Worm (Caenorhabditis elegans) whole organism, L2 larva: ENCODE data around the gene C47A4.3.

ENCODE experiments used
- C34F6.9 ChIP-seq: fragments of 150-350 bp; optimal IDR thresholded peaks from 2 replicates; lab custom pipeline; 2014; ENCODE audit warnings: missing biosample characterization, missing genetic modification characterization
- F13H6.1 ChIP-seq: sonication (generic microtip); optimal IDR thresholded peaks from 2 replicates; lab custom pipeline; 2016; ENCODE audit warnings: missing genetic modification characterization, missing compliant biosample characterization
- R02D3.7 ChIP-seq: fragments of 150-350 bp; optimal IDR thresholded peaks from 2 replicates; lab custom pipeline; 2014; ENCODE audit warnings: missing biosample characterization, missing genetic modification characterization
- Y55F3AM.14 ChIP-seq: fragments of 200-800 bp; sonication (Bioruptor generic); optimal IDR thresholded peaks from 2 replicates; lab custom pipeline; 2018; ENCODE audit warnings: mild to moderate bottlenecking, missing genetic modification characterization, missing compliant biosample characterization
- ZK546.5 ChIP-seq: sonication (generic microtip); optimal IDR thresholded peaks from 2 replicates; lab custom pipeline; 2017; ENCODE audit warnings: missing biosample characterization, missing genetic modification characterization
- alr-1 ChIP-seq: fragments of 150-350 bp; optimal IDR thresholded peaks from 2 replicates; lab custom pipeline; 2014; ENCODE audit warnings: missing biosample characterization, missing genetic modification characterization
- aly-2 ChIP-seq: fragments of 150-350 bp; optimal IDR thresholded peaks from 2 replicates; lab custom pipeline; 2014; ENCODE audit warnings: missing biosample characterization, missing genetic modification characterization
- ama-1 ChIP-seq: fragments of 150-350 bp; optimal IDR thresholded peaks from 2 replicates; lab custom pipeline; 2018; ENCODE audit warnings: inconsistent platforms
- blmp-1 ChIP-seq: sonication (generic microtip); optimal IDR thresholded peaks from 2 replicates; lab custom pipeline; 2017; ENCODE audit warnings: missing genetic modification characterization, mild to moderate bottlenecking, missing compliant biosample characterization, antibody characterized with exemption, moderate library complexity; ENCODE audit not compliant: insufficient read depth
- ceh-16 ChIP-seq: fragments of 150-350 bp; optimal IDR thresholded peaks from 2 replicates; lab custom pipeline; 2014; ENCODE audit warnings: missing biosample characterization, missing genetic modification characterization
- ceh-82 ChIP-seq: fragments of 150-350 bp; optimal IDR thresholded peaks from 2 replicates; lab custom pipeline; 2014; ENCODE audit warnings: missing biosample characterization, missing genetic modification characterization
- crh-2 ChIP-seq: sonication (generic microtip); optimal IDR thresholded peaks from 2 replicates; lab custom pipeline; 2017; ENCODE audit warnings: missing biosample characterization, missing genetic modification characterization
- dmd-4 ChIP-seq: sonication (generic microtip); optimal IDR thresholded peaks from 2 replicates; lab custom pipeline; 2017; ENCODE audit warnings: missing biosample characterization, missing genetic modification characterization
- egl-27 ChIP-seq: sonication (generic microtip); optimal IDR thresholded peaks from 3 replicates; lab custom pipeline; 2017; ENCODE audit warnings: missing biosample characterization, missing genetic modification reagents, missing genetic modification characterization
- elt-1 ChIP-seq: fragments of 150-350 bp; optimal IDR thresholded peaks from 2 replicates; lab custom pipeline; 2014; ENCODE audit warnings: missing biosample characterization, missing genetic modification characterization
- elt-3 ChIP-seq: sonication (generic microtip); optimal IDR thresholded peaks from 2 replicates; lab custom pipeline; 2017; ENCODE audit warnings: missing biosample characterization, missing genetic modification characterization
- fos-1 ChIP-seq: fragments of 150-350 bp; optimal IDR thresholded peaks from 2 replicates; lab custom pipeline; 2014; ENCODE audit warnings: missing biosample characterization, missing genetic modification characterization
- gmeb-1 ChIP-seq: fragments of 150-350 bp; optimal IDR thresholded peaks from 2 replicates; lab custom pipeline; 2014; ENCODE audit warnings: missing biosample characterization, missing genetic modification characterization
- lin-11 ChIP-seq: fragments of 150-350 bp; sonication (generic microtip); optimal IDR thresholded peaks from 2 replicates; lab custom pipeline; 2014; ENCODE audit warnings: missing biosample characterization, missing genetic modification characterization, inconsistent platforms, mixed read lengths
- lin-13 ChIP-seq: fragments of 150-350 bp; optimal IDR thresholded peaks from 2 replicates; lab custom pipeline; 2014; ENCODE audit warnings: missing biosample characterization, missing genetic modification reagents, missing genetic modification characterization
- lin-39 ChIP-seq: fragments of 150-350 bp; optimal IDR thresholded peaks from 2 replicates; lab custom pipeline; 2014; ENCODE audit warnings: missing biosample characterization, missing genetic modification reagents, missing genetic modification characterization
- lsy-2 ChIP-seq, 2 experiments: fragments of 150-350 bp in 1 of 2; sonication (generic microtip) in 1 of 2; optimal IDR thresholded peaks; 2 replicates each; lab custom pipeline; 2014 to 2017; ENCODE audit warnings: missing biosample characterization in 2 of 2, missing genetic modification characterization in 2 of 2
- mab-5 ChIP-seq: fragments of 150-350 bp; optimal IDR thresholded peaks from 2 replicates; lab custom pipeline; 2014; ENCODE audit warnings: missing biosample characterization, missing genetic modification characterization
- mbf-1 ChIP-seq: sonication (generic microtip); optimal IDR thresholded peaks from 2 replicates; lab custom pipeline; 2017; ENCODE audit warnings: missing biosample characterization, missing genetic modification characterization
- mdl-1 ChIP-seq, 2 experiments: fragments of 150-350 bp in 1 of 2; sonication (generic microtip) in 1 of 2; optimal IDR thresholded peaks; 2 replicates each; lab custom pipeline; 2017; ENCODE audit warnings: missing biosample characterization in 2 of 2, missing genetic modification characterization in 2 of 2
- nhr-10 ChIP-seq: sonication (generic microtip); optimal IDR thresholded peaks from 2 replicates; lab custom pipeline; 2017; ENCODE audit warnings: missing biosample characterization, missing genetic modification characterization
- nhr-11 ChIP-seq: fragments of 150-350 bp; optimal IDR thresholded peaks from 2 replicates; lab custom pipeline; 2014; ENCODE audit warnings: missing biosample characterization, missing genetic modification characterization
- nhr-12 ChIP-seq: fragments of 150-350 bp; optimal IDR thresholded peaks from 2 replicates; lab custom pipeline; 2014; ENCODE audit warnings: missing biosample characterization, missing genetic modification characterization
- nhr-129 ChIP-seq: fragments of 150-350 bp; optimal IDR thresholded peaks from 2 replicates; lab custom pipeline; 2014; ENCODE audit warnings: missing biosample characterization, missing genetic modification characterization
- nhr-21 ChIP-seq: fragments of 150-350 bp; optimal IDR thresholded peaks from 2 replicates; lab custom pipeline; 2014; ENCODE audit warnings: missing biosample characterization, missing genetic modification characterization
- nhr-23 ChIP-seq: fragments of 150-350 bp; optimal IDR thresholded peaks from 2 replicates; lab custom pipeline; 2014; ENCODE audit warnings: missing biosample characterization, missing genetic modification reagents, missing genetic modification characterization
- nhr-237 ChIP-seq: fragments of 150-350 bp; optimal IDR thresholded peaks from 2 replicates; lab custom pipeline; 2014; ENCODE audit warnings: missing biosample characterization, missing genetic modification characterization
- nhr-25 ChIP-seq: fragments of 150-350 bp; sonication (generic microtip); optimal IDR thresholded peaks from 3 replicates; lab custom pipeline; 2014; ENCODE audit warnings: missing biosample characterization, missing genetic modification characterization
- nhr-6 ChIP-seq: fragments of 150-350 bp; optimal IDR thresholded peaks from 2 replicates; lab custom pipeline; 2014; ENCODE audit warnings: missing biosample characterization, missing genetic modification characterization
- nhr-77 ChIP-seq: fragments of 150-350 bp; optimal IDR thresholded peaks from 2 replicates; lab custom pipeline; 2014; ENCODE audit warnings: missing biosample characterization, missing genetic modification characterization
- peb-1 ChIP-seq: fragments of 150-350 bp; optimal IDR thresholded peaks from 2 replicates; lab custom pipeline; 2014; ENCODE audit warnings: missing biosample characterization, missing genetic modification characterization
- sem-4 ChIP-seq: fragments of 150-350 bp; optimal IDR thresholded peaks from 2 replicates; lab custom pipeline; 2014; ENCODE audit warnings: missing biosample characterization, missing genetic modification reagents, missing genetic modification characterization
- skn-1 ChIP-seq: sonication (generic microtip); optimal IDR thresholded peaks from 2 replicates; lab custom pipeline; 2017; ENCODE audit warnings: missing biosample characterization, missing genetic modification characterization
- sma-3 ChIP-seq: sonication (generic microtip); optimal IDR thresholded peaks from 2 replicates; lab custom pipeline; 2016; ENCODE audit warnings: missing genetic modification reagents, missing genetic modification characterization, missing compliant biosample characterization
- sma-9 ChIP-seq, 2 experiments: fragments of 150-350 bp in 1 of 2; sonication (generic microtip) in 1 of 2; optimal IDR thresholded peaks; 2 replicates each; lab custom pipeline; 2014 to 2016; ENCODE audit warnings: missing genetic modification characterization in 2 of 2, mild to moderate bottlenecking in 1 of 2, missing biosample characterization in 1 of 2, missing compliant biosample characterization in 1 of 2, missing genetic modification reagents in 1 of 2, moderate library complexity in 1 of 2
- snpc-4 ChIP-seq: fragments of 150-350 bp; optimal IDR thresholded peaks from 2 replicates; lab custom pipeline; 2014; ENCODE audit warnings: missing biosample characterization, missing genetic modification characterization
- unc-39 ChIP-seq: fragments of 150-350 bp; optimal IDR thresholded peaks from 2 replicates; lab custom pipeline; 2014; ENCODE audit warnings: missing biosample characterization, missing genetic modification characterization
- unc-55 ChIP-seq: fragments of 150-350 bp; sonication (generic microtip); optimal IDR thresholded peaks from 3 replicates; lab custom pipeline; 2014; ENCODE audit warnings: missing biosample characterization, missing genetic modification reagents, missing genetic modification characterization
- unc-62 ChIP-seq: fragments of 150-350 bp; optimal IDR thresholded peaks from 2 replicates; lab custom pipeline; 2014; ENCODE audit warnings: missing biosample characterization, missing genetic modification reagents, missing genetic modification characterization
- zag-1 ChIP-seq: fragments of 150-350 bp; optimal IDR thresholded peaks from 2 replicates; lab custom pipeline; 2014; ENCODE audit warnings: missing biosample characterization, missing genetic modification characterization
- ztf-1 ChIP-seq: fragments of 200-800 bp; sonication (Bioruptor generic); conservative IDR thresholded peaks from 2 replicates; pipeline ENCODE4 v1.3.6; 2022; ENCODE audit warnings: missing genetic modification characterization, missing compliant biosample characterization
- ztf-11 ChIP-seq: sonication (generic microtip); optimal IDR thresholded peaks from 2 replicates; lab custom pipeline; 2017; ENCODE audit warnings: missing biosample characterization, missing genetic modification characterization
- ztf-4 ChIP-seq: fragments of 150-350 bp; optimal IDR thresholded peaks from 2 replicates; lab custom pipeline; 2014; ENCODE audit warnings: missing biosample characterization, missing genetic modification characterization

C47A4.3 gene

ce11 chrIV:13782319-13782718, 40.2 kb upstream of the C47A4.3 start:
- TF ChIP-seq sma-9 (GFP tag; optimal IDR thresholded peaks at IDR 0.05; lab: Kevin White, UChicago): no peak
- TF ChIP-seq sma-9 (tag; optimal IDR thresholded peaks at IDR 0.05; lab: Kevin White, UChicago): no peak
- TF ChIP-seq nhr-21 (tag; lab: Kevin White, UChicago): no peak
- no peak for TF ChIP-seq ceh-16 (tag; lab: Kevin White, UChicago)
- TF ChIP-seq mbf-1 (tag; lab: Kevin White, UChicago): no peak
- no peak for TF ChIP-seq sem-4 (tag; lab: Kevin White, UChicago)
- no peak for TF ChIP-seq lin-13
- no peak for TF ChIP-seq lin-39 (tag; lab: Kevin White, UChicago)
- no peak for TF ChIP-seq ama-1 (lab: Kevin White, UChicago)
- TF ChIP-seq skn-1 (tag; lab: Kevin White, UChicago): no peak

- TF ChIP-seq alr-1 (tag; lab: Kevin White, UChicago): no peak
- peak; percentile 9 for TF ChIP-seq ama-1 (lab: Kevin White, UChicago)
Observed at ce11 chrIV:13778710-13779109, 36.6 kb upstream of the C47A4.3 start, which contains the start of gene gly-10. Gene gly-10, plus strand, starts transcription at chrIV:13779096.

ce11 chrIV:13777480-13777879, 35.3 kb upstream of the C47A4.3 start, which contains the start of gene rpl-18:
Gene rpl-18, plus strand, starts transcription at chrIV:13777865.
- peak; percentile 73 for TF ChIP-seq gmeb-1 (tag; lab: Kevin White, UChicago)
- no peak for TF ChIP-seq ztf-1 (GFP tag; lab: Robert Waterston, UW)
- peak; percentile 36 for TF ChIP-seq nhr-21 (tag; lab: Kevin White, UChicago)
- TF ChIP-seq alr-1 (tag; lab: Kevin White, UChicago): no peak
- TF ChIP-seq crh-2 (tag; lab: Kevin White, UChicago): peak; percentile 55
- TF ChIP-seq ama-1 (lab: Kevin White, UChicago): peak; percentile 17
- no peak for TF ChIP-seq skn-1 (tag; lab: Kevin White, UChicago)
- no peak for TF ChIP-seq lin-39 (tag; lab: Kevin White, UChicago)
- peak; percentile 60 for TF ChIP-seq lin-11 (tag; lab: Kevin White, UChicago)
- TF ChIP-seq nhr-12 (tag; lab: Kevin White, UChicago): no peak
- TF ChIP-seq C34F6.9 (tag; lab: Kevin White, UChicago): peak; percentile 84
- no peak for TF ChIP-seq peb-1 (tag; lab: Kevin White, UChicago)
- no peak for TF ChIP-seq egl-27 (tag; lab: Kevin White, UChicago)
- TF ChIP-seq R02D3.7 (tag; lab: Kevin White, UChicago): no peak
- no peak for TF ChIP-seq unc-62 (GFP tag; lab: Kevin White, UChicago)
- peak; percentile 71 for TF ChIP-seq snpc-4 (tag; lab: Kevin White, UChicago)
- no peak for TF ChIP-seq nhr-10 (tag; lab: Kevin White, UChicago)
- peak; percentile 56 for TF ChIP-seq ztf-4 (tag; lab: Kevin White, UChicago)
- no peak for TF ChIP-seq ceh-16 (tag; lab: Kevin White, UChicago)
- TF ChIP-seq sma-9 (GFP tag; optimal IDR thresholded peaks at IDR 0.05; lab: Kevin White, UChicago): no peak
- TF ChIP-seq sma-9 (tag; optimal IDR thresholded peaks at IDR 0.05; lab: Kevin White, UChicago): no peak
- TF ChIP-seq unc-39 (tag; lab: Kevin White, UChicago): no peak
- TF ChIP-seq F13H6.1 (tag; lab: Kevin White, UChicago): peak; percentile 40
- peak; percentile 71 for TF ChIP-seq sma-3 (GFP tag; lab: Kevin White, UChicago)
- TF ChIP-seq ceh-82 (tag; lab: Kevin White, UChicago): no peak
- no peak for TF ChIP-seq zag-1
- TF ChIP-seq nhr-129 (tag; lab: Kevin White, UChicago): peak; percentile 91
- no peak for TF ChIP-seq nhr-23 (tag; lab: Kevin White, UChicago)
- no peak for TF ChIP-seq aly-2 (tag; lab: Kevin White, UChicago)
- TF ChIP-seq elt-3 (tag; lab: Kevin White, UChicago): no peak
- peak; percentile 90 for TF ChIP-seq unc-55
- no peak for TF ChIP-seq dmd-4 (tag; lab: Kevin White, UChicago)
- TF ChIP-seq Y55F3AM.14 (GFP tag; lab: Kevin White, UChicago): no peak
- TF ChIP-seq blmp-1: no peak
- TF ChIP-seq mbf-1 (tag; lab: Kevin White, UChicago): no peak
- no peak for TF ChIP-seq mdl-1 (tag; optimal IDR thresholded peaks at IDR 0.05; lab: Kevin White, UChicago)
- no peak for TF ChIP-seq nhr-77 (tag; lab: Kevin White, UChicago)
- no peak for TF ChIP-seq ztf-11 (tag; lab: Kevin White, UChicago)
- no peak for TF ChIP-seq mab-5 (tag; lab: Kevin White, UChicago)
- peak; percentile 61 for TF ChIP-seq nhr-25 (tag; lab: Kevin White, UChicago)
- no peak for TF ChIP-seq nhr-6 (tag; lab: Kevin White, UChicago)
- TF ChIP-seq ZK546.5 (tag; lab: Kevin White, UChicago): no peak
- peak; percentile 72 for TF ChIP-seq lin-13
- peak; percentile 27 for TF ChIP-seq sem-4 (tag; lab: Kevin White, UChicago)
- TF ChIP-seq nhr-11 (tag; lab: Kevin White, UChicago): no peak
- no peak for TF ChIP-seq nhr-237
- peak; percentile 57 to 92 for TF ChIP-seq lsy-2 (tag; optimal IDR thresholded peaks at IDR 0.05; lab: Kevin White, UChicago)
- peak; percentile 36 for TF ChIP-seq fos-1
- no peak for TF ChIP-seq elt-1 (tag; lab: Kevin White, UChicago)
- TF ChIP-seq, all 48 proteins: peak for 17
